Fruit fly (Drosophila melanogaster) whole organism, embryonic: ENCODE results near the gene CG17029.

Source experiments
- Aef1 ChIP-seq: fragments of 200-800 bp; sonication (Bioruptor generic); IDR thresholded peaks from 3 replicates; pipeline ENCODE4 v1.3.6; 2022; ENCODE audit warnings: missing biosample characterization, missing genetic modification characterization
- Blimp-1 ChIP-seq: fragments of 200-800 bp; sonication (Bioruptor generic); optimal IDR thresholded peaks from 3 replicates; lab custom pipeline; 2018; ENCODE audit warnings: missing biosample characterization, missing genetic modification characterization, mild to moderate bottlenecking, moderate library complexity, missing genetic modification reagents
- CG10654 ChIP-seq: fragments of 200-800 bp; sonication (Bioruptor generic); optimal IDR thresholded peaks from 2 replicates; lab custom pipeline; 2016; ENCODE audit warnings: missing biosample characterization, missing genetic modification characterization
- CG11695 ChIP-seq: fragments of 200-800 bp; sonication (Bioruptor generic); IDR thresholded peaks from 3 replicates; pipeline ENCODE4 v1.3.6; 2022; ENCODE audit warnings: missing biosample characterization, missing genetic modification characterization
- CG12391 ChIP-seq: fragments of 200-800 bp; sonication (Bioruptor generic); optimal IDR thresholded peaks from 3 replicates; lab custom pipeline; 2018; ENCODE audit warnings: missing biosample characterization, mild to moderate bottlenecking, missing genetic modification characterization, moderate library complexity
- CG14710 ChIP-seq: fragments of 200-800 bp; sonication (Bioruptor generic); optimal IDR thresholded peaks from 3 replicates; lab custom pipeline; 2019; ENCODE audit warnings: missing biosample characterization, mild to moderate bottlenecking, missing genetic modification characterization, moderate library complexity
- CG15479 ChIP-seq: fragments of 200-800 bp; sonication (Bioruptor generic); optimal IDR thresholded peaks from 3 replicates; lab custom pipeline; 2019; ENCODE audit warnings: missing biosample characterization, mild to moderate bottlenecking, missing genetic modification characterization, moderate library complexity
- CG17361 ChIP-seq: fragments of 200-800 bp; sonication (Bioruptor generic); IDR thresholded peaks from 3 replicates; pipeline ENCODE4 v1.3.6; 2022; ENCODE audit warnings: missing biosample characterization, missing genetic modification characterization
- CG18476 ChIP-seq: fragments of 200-800 bp; sonication (Bioruptor generic); optimal IDR thresholded peaks from 2 replicates; lab custom pipeline; 2016; ENCODE audit warnings: missing biosample characterization, mild to moderate bottlenecking, missing genetic modification characterization
- CG2202 ChIP-seq: fragments of 200-800 bp; sonication (Bioruptor generic); optimal IDR thresholded peaks from 2 replicates; lab custom pipeline; 2018; ENCODE audit warnings: missing biosample characterization, mild to moderate bottlenecking, missing genetic modification characterization
- CG2712 ChIP-seq: fragments of 200-800 bp; optimal IDR thresholded peaks from 3 replicates; lab custom pipeline; 2019; ENCODE audit warnings: missing biosample characterization, mild to moderate bottlenecking, missing genetic modification characterization, moderate library complexity
- CG30403 ChIP-seq: fragments of 200-800 bp; sonication (Bioruptor generic); optimal IDR thresholded peaks from 3 replicates; lab custom pipeline; 2016; ENCODE audit warnings: missing biosample characterization, missing genetic modification characterization
- CG6683 ChIP-seq: fragments of 200-800 bp; sonication (Bioruptor generic); optimal IDR thresholded peaks from 2 replicates; lab custom pipeline; 2017; ENCODE audit warnings: missing biosample characterization, mild to moderate bottlenecking, missing genetic modification characterization, missing genetic modification reagents
- CG6689 ChIP-seq: fragments of 200-800 bp; sonication (Bioruptor generic); IDR thresholded peaks from 2 replicates; pipeline ENCODE4 v1.3.6; 2022; ENCODE audit warnings: missing biosample characterization, missing genetic modification characterization
- CG7928 ChIP-seq: fragments of 200-800 bp; sonication (Bioruptor generic); optimal IDR thresholded peaks from 2 replicates; lab custom pipeline; 2017; ENCODE audit warnings: missing biosample characterization, mild to moderate bottlenecking, missing genetic modification characterization
- CG8089 ChIP-seq: fragments of 200-800 bp; sonication (Bioruptor generic); optimal IDR thresholded peaks from 3 replicates; lab custom pipeline; 2016; ENCODE audit warnings: missing biosample characterization, missing genetic modification characterization
- CG8290 ChIP-seq, 3 experiments: fragments of 200-800 bp; sonication (Bioruptor generic); optimal IDR thresholded peaks; 2 replicates each; lab custom pipeline; 2016 to 2019; ENCODE audit warnings: missing biosample characterization in 3 of 3, missing genetic modification characterization in 3 of 3, mild to moderate bottlenecking in 2 of 3, moderate library complexity in 1 of 3
- CG8765 ChIP-seq: fragments of 200-800 bp; sonication (Bioruptor generic); IDR thresholded peaks from 2 replicates; pipeline ENCODE4 v1.3.6; 2022; ENCODE audit warnings: missing biosample characterization, missing genetic modification characterization
- CHES-1-like ChIP-seq: fragments of 200-800 bp; sonication (Bioruptor generic); optimal IDR thresholded peaks from 2 replicates; lab custom pipeline; 2016; ENCODE audit warnings: missing biosample characterization, missing genetic modification characterization
- D ChIP-seq, 2 experiments: fragments of 200-800 bp in 1 of 2; fragments of >200 bp in 1 of 2; sonication (Bioruptor generic) in 1 of 2; optimal IDR thresholded peaks; 2 replicates in 1 of 2; 3 replicates in 1 of 2; lab custom pipeline; 2017; ENCODE audit warnings: mild to moderate bottlenecking in 1 of 2, missing biosample characterization in 1 of 2, missing genetic modification characterization in 1 of 2, missing genetic modification reagents in 1 of 2
- Eip74EF ChIP-seq, 2 experiments: fragments of 200-800 bp in 1 of 2; fragments of >200 bp in 1 of 2; sonication (Bioruptor generic) in 1 of 2; optimal IDR thresholded peaks; 2 replicates each; lab custom pipeline; 2017 to 2019; ENCODE audit warnings: missing biosample characterization in 2 of 2, missing genetic modification characterization in 2 of 2, mild to moderate bottlenecking in 1 of 2, moderate library complexity in 1 of 2
- Fer3 ChIP-seq: fragments of 200-800 bp; sonication (Bioruptor generic); optimal IDR thresholded peaks from 2 replicates; lab custom pipeline; 2018; ENCODE audit warnings: missing biosample characterization, mild to moderate bottlenecking, missing genetic modification characterization, moderate library complexity
- HHEX ChIP-seq: fragments of 200-800 bp; sonication (Bioruptor generic); optimal IDR thresholded peaks from 3 replicates; lab custom pipeline; 2017; ENCODE audit warnings: missing biosample characterization, mild to moderate bottlenecking, missing genetic modification characterization, missing genetic modification reagents
- Hand ChIP-seq: fragments of 200-800 bp; sonication (Bioruptor generic); optimal IDR thresholded peaks from 2 replicates; lab custom pipeline; 2017; ENCODE audit warnings: mild to moderate bottlenecking, missing biosample characterization, missing genetic modification reagents, missing genetic modification characterization
- HmgD ChIP-seq: fragments of 200-800 bp; sonication (Bioruptor generic); optimal IDR thresholded peaks from 3 replicates; lab custom pipeline; 2016; ENCODE audit warnings: missing biosample characterization, missing genetic modification characterization
- Hr51 ChIP-seq, 2 experiments: fragments of 200-800 bp; sonication (Bioruptor generic); optimal IDR thresholded peaks; 2 replicates in 1 of 2; 3 replicates in 1 of 2; lab custom pipeline; 2016 to 2018; ENCODE audit warnings: missing biosample characterization in 2 of 2, missing genetic modification characterization in 2 of 2, mild to moderate bottlenecking in 1 of 2, moderate library complexity in 1 of 2
- Rfx ChIP-seq: fragments of 200-800 bp; sonication (Bioruptor generic); IDR thresholded peaks from 2 replicates; pipeline ENCODE4 v1.3.6; 2022; ENCODE audit warnings: missing biosample characterization, missing genetic modification characterization
- Ssrp ChIP-seq: fragments of 200-800 bp; sonication (Bioruptor generic); optimal IDR thresholded peaks from 2 replicates; lab custom pipeline; 2018; ENCODE audit warnings: missing biosample characterization, mild to moderate bottlenecking, missing genetic modification characterization, moderate library complexity
- ac ChIP-seq: fragments of 200-800 bp; sonication (Bioruptor generic); optimal IDR thresholded peaks from 3 replicates; lab custom pipeline; 2017; ENCODE audit warnings: missing biosample characterization, mild to moderate bottlenecking, missing genetic modification characterization
- crc ChIP-seq: fragments of 200-800 bp; sonication (Bioruptor generic); optimal IDR thresholded peaks from 2 replicates; lab custom pipeline; 2016; ENCODE audit warnings: missing biosample characterization, missing genetic modification characterization
- dmrt11E ChIP-seq: fragments of 200-800 bp; sonication (Bioruptor generic); optimal IDR thresholded peaks from 3 replicates; lab custom pipeline; 2018; ENCODE audit warnings: missing biosample characterization, mild to moderate bottlenecking, missing genetic modification characterization, moderate library complexity
- gsb ChIP-seq: fragments of 200-800 bp; sonication (Bioruptor generic); IDR thresholded peaks from 2 replicates; pipeline ENCODE4 v1.3.6; 2022; ENCODE audit warnings: missing biosample characterization, missing genetic modification characterization
- jumu ChIP-seq: fragments of 200-800 bp; sonication (Bioruptor generic); optimal IDR thresholded peaks from 3 replicates; lab custom pipeline; 2016; ENCODE audit warnings: missing biosample characterization, missing genetic modification characterization
- lmd ChIP-seq: fragments of 200-800 bp; sonication (Bioruptor generic); IDR thresholded peaks from 2 replicates; pipeline ENCODE4 v1.3.6; 2022; ENCODE audit warnings: missing biosample characterization, missing genetic modification characterization
- lola ChIP-seq, 3 experiments: fragments of >200 bp in 2 of 3; fragments of 200-800 bp in 1 of 3; sonication (Bioruptor generic) in 1 of 3; optimal IDR thresholded peaks; 2 replicates each; lab custom pipeline; 2017 to 2019; ENCODE audit warnings: missing biosample characterization in 3 of 3, missing genetic modification characterization in 3 of 3, mild to moderate bottlenecking in 1 of 3, moderate library complexity in 1 of 3
- nmo ChIP-seq: fragments of 200-800 bp; sonication (Bioruptor generic); optimal IDR thresholded peaks from 2 replicates; lab custom pipeline; 2018; ENCODE audit warnings: missing biosample characterization, mild to moderate bottlenecking, missing genetic modification characterization, moderate library complexity
- psq ChIP-seq: fragments of 200-800 bp; sonication (Bioruptor generic); optimal IDR thresholded peaks from 2 replicates; lab custom pipeline; 2017; ENCODE audit warnings: missing biosample characterization, missing genetic modification characterization
- pzg ChIP-seq: fragments of 200-800 bp; sonication (Bioruptor generic); optimal IDR thresholded peaks from 3 replicates; lab custom pipeline; 2018; ENCODE audit warnings: missing biosample characterization, mild to moderate bottlenecking, missing genetic modification characterization, moderate library complexity
- ro ChIP-seq: fragments of 200-800 bp; sonication (Bioruptor generic); IDR thresholded peaks from 2 replicates; pipeline ENCODE4 v1.3.6; 2022; ENCODE audit warnings: missing biosample characterization, missing genetic modification characterization
- run ChIP-seq: fragments of 200-800 bp; sonication (Bioruptor generic); optimal IDR thresholded peaks from 3 replicates; lab custom pipeline; 2018; ENCODE audit warnings: missing biosample characterization, mild to moderate bottlenecking, missing genetic modification characterization
- slp2 ChIP-seq: fragments of 200-800 bp; sonication (Bioruptor generic); optimal IDR thresholded peaks from 2 replicates; lab custom pipeline; 2016; ENCODE audit warnings: missing biosample characterization, missing genetic modification characterization
- sqz ChIP-seq: fragments of 200-800 bp; sonication (Bioruptor generic); optimal IDR thresholded peaks from 3 replicates; lab custom pipeline; 2018; ENCODE audit warnings: missing biosample characterization, mild to moderate bottlenecking, missing genetic modification characterization
- vfl ChIP-seq: fragments of 200-800 bp; sonication (Bioruptor generic); optimal IDR thresholded peaks from 2 replicates; lab custom pipeline; 2016; ENCODE audit warnings: missing biosample characterization, missing genetic modification characterization
- wek ChIP-seq: fragments of 200-800 bp; sonication (Bioruptor generic); optimal IDR thresholded peaks from 3 replicates; lab custom pipeline; 2018; ENCODE audit warnings: missing biosample characterization, mild to moderate bottlenecking, missing genetic modification characterization, moderate library complexity
- zen ChIP-seq: fragments of 200-800 bp; sonication (Bioruptor generic); optimal IDR thresholded peaks from 3 replicates; lab custom pipeline; 2018; ENCODE audit warnings: missing biosample characterization, mild to moderate bottlenecking, missing genetic modification characterization, moderate library complexity

The CG17029 gene

DNA sequence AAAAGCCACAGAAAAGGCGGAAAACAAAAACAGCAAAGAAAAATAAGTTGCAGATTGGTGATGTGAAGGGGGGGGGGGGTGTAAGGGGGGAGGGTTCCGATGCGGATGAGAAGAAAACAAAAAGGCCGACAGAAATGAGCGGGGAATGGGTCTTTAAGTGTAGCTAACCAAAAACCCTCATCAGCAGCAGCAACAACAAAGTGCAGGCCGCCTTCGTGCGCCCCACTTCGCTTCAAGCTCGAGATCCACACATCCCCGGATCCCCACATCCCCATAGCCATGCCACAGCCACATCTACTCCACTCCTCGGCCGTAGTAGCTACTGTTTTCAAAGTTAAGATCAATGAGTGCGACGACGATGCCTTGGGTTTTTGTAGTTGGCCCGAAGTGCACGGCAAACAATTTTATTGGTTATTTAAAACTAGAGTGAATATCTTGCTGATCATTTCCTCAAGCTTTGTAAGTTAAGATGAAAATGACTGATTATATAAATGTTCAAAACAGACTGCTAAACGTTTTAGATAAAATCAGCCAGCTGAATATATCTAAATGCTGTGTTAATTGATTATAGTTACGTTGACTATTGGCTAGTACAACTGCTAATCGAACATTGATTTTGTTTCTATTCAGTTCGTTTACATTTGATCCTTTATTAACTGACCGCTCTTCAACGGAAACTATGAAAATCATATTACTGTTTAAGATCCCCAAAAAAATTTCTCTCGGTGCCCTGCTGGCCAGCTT, 47.8 kb downstream of the CG17029 start (continued):
- TF ChIP-seq lmd (no peak), Aef1 (GFP tag; lab: Robert Waterston, UW) (no peak), slp2 (GFP tag; lab: Kevin White, UChicago) (peak; percentile 4), CG8765 (GFP tag; lab: Robert Waterston, UW) (no peak), Hr51 (GFP tag; optimal IDR thresholded peaks at IDR 0.05; lab: Kevin White, UChicago) (no peak), CHES-1-like (GFP tag; lab: Kevin White, UChicago) (no peak), lola (GFP tag; optimal IDR thresholded peaks at IDR 0.05; lab: Kevin White, UChicago) (peak in 1 of 3 experiments; percentile 39), nmo (GFP tag; lab: Kevin White, UChicago) (peak; percentile 35), Blimp-1 (GFP tag; lab: Kevin White, UChicago) (peak; percentile 27), pzg (GFP tag; lab: Kevin White, UChicago) (no peak), CG2712 (tag; lab: Kevin White, UChicago) (peak; percentile 42), CG17361 (GFP tag; lab: Robert Waterston, UW) (peak; percentile 56), CG6689 (GFP tag; lab: Robert Waterston, UW) (0 out of 2 replicates have a peak, but pooled peaks have one; percentile 17), CG18476 (GFP tag; lab: Kevin White, UChicago) (no peak), ro (GFP tag; lab: Robert Waterston, UW) (no peak), jumu (GFP tag; lab: Kevin White, UChicago) (no peak), CG30403 (GFP tag; lab: Kevin White, UChicago) (peak; percentile 17)
- TF ChIP-seq, all 482 proteins: peak for 41

DNA sequence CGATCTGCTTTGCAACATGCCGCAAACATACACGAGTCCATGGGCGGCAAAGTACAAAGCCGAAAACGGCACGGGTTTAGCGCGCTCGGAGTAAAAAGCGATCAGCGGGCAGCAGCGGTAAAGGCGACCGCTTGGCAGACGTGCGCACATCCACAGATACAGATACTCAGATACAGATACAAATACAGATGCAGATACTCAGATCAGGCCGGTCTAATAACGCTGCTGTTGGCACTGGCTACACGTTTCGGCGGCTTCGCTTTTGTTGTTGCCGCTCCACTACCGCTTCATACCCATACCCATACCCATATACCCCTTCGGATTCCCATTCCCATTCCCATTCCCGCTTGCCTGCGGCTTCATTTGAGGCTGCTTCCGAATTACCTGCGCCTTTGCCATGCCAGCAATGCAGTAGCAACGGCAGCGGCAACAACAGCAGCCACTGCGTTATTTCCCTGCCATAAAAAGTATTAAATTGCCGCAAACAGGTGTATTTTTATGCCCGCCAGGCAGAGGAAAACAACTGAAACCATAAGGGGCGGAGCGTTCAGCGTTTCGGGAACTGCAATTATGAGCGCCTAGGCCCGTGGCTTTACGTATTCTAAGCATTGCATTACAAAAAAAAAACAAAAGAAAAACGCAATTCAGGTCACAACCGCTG, 48.5 kb downstream of the CG17029 start:
- TF ChIP-seq zen (tag; lab: Kevin White, UChicago) (peak; percentile 80), CG14710 (tag; lab: Kevin White, UChicago) (no peak), vfl (GFP tag; lab: Kevin White, UChicago) (no peak), CG12391 (tag; lab: Kevin White, UChicago) (no peak), CG10654 (GFP tag; lab: Kevin White, UChicago) (no peak), Hand (GFP tag; lab: Kevin White, UChicago) (no peak), sqz (GFP tag; lab: Kevin White, UChicago) (no peak), ac (GFP tag; lab: Kevin White, UChicago) (peak; percentile 62), CG8290 (GFP tag; optimal IDR thresholded peaks at IDR 0.05; lab: Kevin White, UChicago) (no peak), CG8290 (tag; optimal IDR thresholded peaks at IDR 0.05; lab: Kevin White, UChicago) (no peak), HmgD (GFP tag; lab: Kevin White, UChicago) (no peak), CG15479 (peak; percentile 90), HHEX (GFP tag; lab: Kevin White, UChicago) (no peak), gsb (GFP tag; lab: Robert Waterston, UW) (no peak), Ssrp (tag; lab: Kevin White, UChicago) (no peak), Eip74EF (GFP tag; optimal IDR thresholded peaks at IDR 0.05; lab: Kevin White, UChicago) (no peak), CG2202 (tag; lab: Kevin White, UChicago) (no peak), crc (no peak), D (optimal IDR thresholded peaks at IDR 0.05; lab: Kevin White, UChicago) (peak; percentile 77), D (GFP tag; optimal IDR thresholded peaks at IDR 0.05; lab: Kevin White, UChicago) (no peak), Rfx (GFP tag; lab: Robert Waterston, UW) (no peak), dmrt11E (tag; lab: Kevin White, UChicago) (no peak), CG7928 (GFP tag; lab: Kevin White, UChicago) (no peak), psq (GFP tag; lab: Kevin White, UChicago) (no peak), Hr51 (GFP tag; optimal IDR thresholded peaks at IDR 0.05; lab: Kevin White, UChicago) (no peak), wek (GFP tag; lab: Kevin White, UChicago) (no peak), CG6683 (GFP tag; lab: Kevin White, UChicago) (no peak), Fer3 (tag; lab: Kevin White, UChicago) (no peak), CG11695 (GFP tag; lab: Robert Waterston, UW) (no peak), run (tag; lab: Kevin White, UChicago) (no peak), CG8089 (GFP tag; lab: Kevin White, UChicago) (no peak)
